Worm (Caenorhabditis elegans) whole organism, mixed stage, embryonic: ENCODE data around the gene srh-177.
A peak's percentile ranks its signal among the peaks of the same experiment; 100 is the strongest.

Experiments
- M03D4.4 ChIP-seq: sonication (generic microtip); optimal IDR thresholded peaks from 2 replicates; lab custom pipeline; 2017; ENCODE audit warnings: mild to moderate bottlenecking, missing genetic modification characterization, missing compliant biosample characterization
- bed-3 ChIP-seq: fragments of 200-800 bp; sonication (Bioruptor generic); optimal IDR thresholded peaks from 3 replicates; lab custom pipeline; 2018; ENCODE audit warnings: mild to moderate bottlenecking, missing genetic modification characterization, moderate library complexity, missing compliant biosample characterization
- blmp-1 ChIP-seq: fragments of 150-350 bp; optimal IDR thresholded peaks from 2 replicates; lab custom pipeline; 2014; ENCODE audit warnings: missing biosample characterization, missing genetic modification characterization
- ceh-43 ChIP-seq: fragments of 200-800 bp; sonication (Bioruptor generic); optimal IDR thresholded peaks from 2 replicates; lab custom pipeline; 2018; ENCODE audit warnings: mild to moderate bottlenecking, missing genetic modification characterization, moderate library complexity, missing compliant biosample characterization
- ces-1 ChIP-seq: fragments of 150-350 bp; optimal IDR thresholded peaks from 2 replicates; lab custom pipeline; 2014; ENCODE audit warnings: missing biosample characterization, missing genetic modification reagents, missing genetic modification characterization
- cnd-1 ChIP-seq: fragments of 200-800 bp; sonication (Bioruptor generic); optimal IDR thresholded peaks from 2 replicates; lab custom pipeline; 2018; ENCODE audit warnings: mild to moderate bottlenecking, missing genetic modification characterization, missing compliant biosample characterization
- elt-1 ChIP-seq: sonication (generic microtip); optimal IDR thresholded peaks from 2 replicates; lab custom pipeline; 2017; ENCODE audit warnings: missing genetic modification characterization, mild to moderate bottlenecking, missing compliant biosample characterization, antibody characterized with exemption, moderate library complexity, borderline replicate concordance; ENCODE audit not compliant: insufficient read depth
- elt-3 ChIP-seq: fragments of 150-350 bp; optimal IDR thresholded peaks from 2 replicates; lab custom pipeline; 2014; ENCODE audit warnings: missing biosample characterization, missing genetic modification characterization
- flh-1 ChIP-seq: fragments of 200-800 bp; sonication (Bioruptor generic); optimal IDR thresholded peaks from 2 replicates; lab custom pipeline; 2018; ENCODE audit warnings: mild to moderate bottlenecking, missing genetic modification characterization, moderate library complexity, missing compliant biosample characterization
- ham-2 ChIP-seq: fragments of 200-800 bp; sonication (Bioruptor generic); optimal IDR thresholded peaks from 2 replicates; lab custom pipeline; 2018; ENCODE audit warnings: mild to moderate bottlenecking, missing genetic modification characterization, missing compliant biosample characterization
- lsy-2 ChIP-seq: fragments of 150-350 bp; optimal IDR thresholded peaks from 2 replicates; lab custom pipeline; 2014; ENCODE audit warnings: missing biosample characterization, missing genetic modification characterization
- mls-2 ChIP-seq: sonication (generic microtip); optimal IDR thresholded peaks from 2 replicates; lab custom pipeline; 2016; ENCODE audit warnings: mild to moderate bottlenecking, missing genetic modification characterization, moderate library complexity, missing compliant biosample characterization
- nhr-2 ChIP-seq: fragments of 150-350 bp; optimal IDR thresholded peaks from 2 replicates; lab custom pipeline; 2014; ENCODE audit warnings: missing biosample characterization, missing genetic modification characterization
- nhr-237 ChIP-seq: fragments of 150-350 bp; optimal IDR thresholded peaks from 2 replicates; lab custom pipeline; 2014; ENCODE audit warnings: missing biosample characterization, missing genetic modification characterization
- nhr-28 ChIP-seq: fragments of 150-350 bp; optimal IDR thresholded peaks from 2 replicates; lab custom pipeline; 2014; ENCODE audit warnings: missing biosample characterization, missing genetic modification characterization
- sem-2 ChIP-seq: fragments of 200-800 bp; sonication (Bioruptor generic); optimal IDR thresholded peaks from 2 replicates; lab custom pipeline; 2018; ENCODE audit warnings: mild to moderate bottlenecking, missing genetic modification characterization, missing compliant biosample characterization
- snpc-4 ChIP-seq: fragments of 150-350 bp; optimal IDR thresholded peaks from 2 replicates; lab custom pipeline; 2014; ENCODE audit warnings: missing biosample characterization, missing genetic modification characterization
- tbx-8 ChIP-seq: fragments of 200-800 bp; sonication (Bioruptor generic); optimal IDR thresholded peaks from 2 replicates; lab custom pipeline; 2018; ENCODE audit warnings: mild to moderate bottlenecking, missing genetic modification characterization, moderate library complexity, missing compliant biosample characterization
- unc-62 ChIP-seq: fragments of 150-350 bp; optimal IDR thresholded peaks from 2 replicates; lab custom pipeline; 2014; ENCODE audit warnings: missing biosample characterization, missing genetic modification reagents, missing genetic modification characterization
- ztf-11 ChIP-seq: fragments of 150-350 bp; optimal IDR thresholded peaks from 2 replicates; lab custom pipeline; 2014; ENCODE audit warnings: missing biosample characterization, missing genetic modification characterization

srh-177 gene

DNA sequence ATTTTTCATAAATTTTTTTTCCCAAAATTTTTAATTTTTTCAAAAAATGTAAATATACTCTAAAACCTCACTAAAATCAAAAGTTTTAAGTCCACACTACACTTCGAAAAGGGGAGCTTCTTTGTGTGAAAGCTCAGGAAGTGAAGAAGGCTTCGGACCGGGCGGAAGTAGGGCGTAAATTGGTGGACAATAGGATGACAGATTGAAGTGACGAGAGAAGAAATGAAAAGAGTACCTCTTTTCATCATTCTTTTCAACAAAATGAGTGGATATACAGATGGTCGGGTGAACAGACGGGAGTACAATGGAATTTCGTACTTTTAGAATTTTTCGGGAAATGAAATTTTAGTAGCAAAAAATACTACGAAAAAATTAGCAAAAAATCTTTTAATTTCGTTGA lies 30.2 kb downstream of the srh-177 start:
- no peak for TF ChIP-seq nhr-28 (tag; lab: Kevin White, UChicago)
- no peak for TF ChIP-seq sem-2
- no peak for TF ChIP-seq blmp-1 (tag; lab: Kevin White, UChicago)
- no peak for TF ChIP-seq lsy-2 (tag; lab: Kevin White, UChicago)
- TF ChIP-seq M03D4.4 (tag; lab: Kevin White, UChicago), result no peak
- TF ChIP-seq ces-1 (GFP tag; lab: Kevin White, UChicago), result peak; percentile 74
- no peak for TF ChIP-seq unc-62
- TF ChIP-seq, all 35 proteins: peak for 1

DNA sequence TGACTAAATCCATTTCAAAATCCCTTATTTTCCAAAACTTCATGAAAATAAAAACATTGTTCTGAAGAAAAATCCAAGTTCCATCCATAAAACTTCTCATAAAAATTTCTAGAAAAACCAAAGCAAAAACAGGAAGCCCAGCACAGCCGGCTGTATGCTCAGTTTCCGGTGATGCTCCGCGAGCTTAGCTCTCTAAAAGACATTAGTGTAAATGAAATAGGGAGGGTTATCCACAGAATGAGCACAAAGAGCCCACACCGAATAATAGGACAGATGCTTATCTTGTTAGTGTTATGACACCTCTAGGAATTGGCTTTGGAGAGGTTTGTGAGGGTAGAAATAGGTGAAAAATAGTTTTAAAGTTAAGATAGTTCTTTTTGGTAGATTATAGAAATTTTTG lies 31.0 kb downstream of the srh-177 start:
- no peak for TF ChIP-seq flh-1
- TF ChIP-seq ceh-43, result no peak
- no peak for TF ChIP-seq nhr-2 (tag; lab: Kevin White, UChicago)
- TF ChIP-seq mls-2, result no peak
- TF ChIP-seq tbx-8, result no peak
- TF ChIP-seq ces-1 (GFP tag; lab: Kevin White, UChicago), result peak; percentile 76

DNA sequence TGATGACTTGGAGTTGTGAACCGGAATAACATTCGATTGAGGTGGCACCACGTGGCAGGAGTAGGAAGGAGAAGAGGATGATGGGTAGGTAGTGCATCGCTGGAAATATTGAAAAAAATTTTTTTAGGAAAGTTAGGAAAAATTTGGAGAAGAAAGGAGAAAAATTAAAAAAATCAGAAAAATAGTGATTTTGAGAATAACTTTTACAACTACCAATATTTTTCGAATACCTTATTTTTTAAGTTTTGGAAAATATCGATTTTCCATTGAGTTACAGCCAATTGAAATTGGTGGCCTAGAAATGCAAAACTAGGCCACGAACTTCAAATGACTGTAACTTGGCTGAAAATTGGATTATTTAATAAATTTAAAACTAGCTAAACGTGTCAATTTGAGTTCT lies 33.8 kb downstream of the srh-177 start, which contains the start of gene Y38H6A.5:
Gene Y38H6A.5 (minus strand): TSS at position 101 of the 400 bp plus-strand sequence.
- no peak for TF ChIP-seq unc-62
- no peak for TF ChIP-seq mls-2
- no peak for TF ChIP-seq elt-1 (tag; lab: Kevin White, UChicago)
- TF ChIP-seq elt-3 (tag; lab: Kevin White, UChicago), result no peak
- no peak for TF ChIP-seq bed-3 (GFP tag; lab: Kevin White, UChicago)
- TF ChIP-seq ceh-43, result no peak
- TF ChIP-seq M03D4.4 (tag; lab: Kevin White, UChicago), result no peak
- no peak for TF ChIP-seq tbx-8
- TF ChIP-seq cnd-1 (tag; lab: Kevin White, UChicago), result no peak
- no peak for TF ChIP-seq sem-2
- no peak for TF ChIP-seq nhr-237 (tag; lab: Kevin White, UChicago)
- TF ChIP-seq ztf-11 (tag; lab: Kevin White, UChicago), result no peak
- no peak for TF ChIP-seq flh-1
- TF ChIP-seq ces-1 (GFP tag; lab: Kevin White, UChicago), result no peak

DNA sequence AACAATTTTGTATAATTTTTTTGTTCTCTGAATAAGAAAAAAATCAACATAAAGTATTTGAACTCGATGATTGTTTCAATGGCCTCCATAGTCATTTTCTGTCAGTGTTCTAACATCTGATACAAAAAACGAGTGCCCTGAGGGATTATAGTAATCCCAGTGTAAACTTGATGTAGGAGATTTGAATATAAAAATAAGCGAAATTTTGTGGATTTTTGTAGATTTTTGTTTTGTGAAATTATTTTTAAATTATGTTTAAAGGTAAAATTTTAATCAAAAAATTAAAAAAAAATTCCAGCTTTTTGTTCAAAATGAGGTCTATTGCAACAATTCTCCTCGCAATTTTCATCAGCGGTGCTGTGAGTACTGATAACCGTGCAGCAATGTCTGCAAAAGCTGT lies 43.6 kb downstream of the srh-177 start, which contains the start of gene Y38H6A.1:
Gene Y38H6A.1 (plus strand): TSS at position 301 of the 400 bp plus-strand sequence.
- TF ChIP-seq snpc-4 (tag; lab: Kevin White, UChicago), result no peak
- no peak for TF ChIP-seq ceh-43
- no peak for TF ChIP-seq cnd-1 (tag; lab: Kevin White, UChicago)
- no peak for TF ChIP-seq ham-2
